Fruit fly (Drosophila melanogaster): ENCODE data around the gene CG6761.
A peak's percentile ranks its signal among the peaks of the same experiment; 100 is the strongest.

CG6761 gene

DNA sequence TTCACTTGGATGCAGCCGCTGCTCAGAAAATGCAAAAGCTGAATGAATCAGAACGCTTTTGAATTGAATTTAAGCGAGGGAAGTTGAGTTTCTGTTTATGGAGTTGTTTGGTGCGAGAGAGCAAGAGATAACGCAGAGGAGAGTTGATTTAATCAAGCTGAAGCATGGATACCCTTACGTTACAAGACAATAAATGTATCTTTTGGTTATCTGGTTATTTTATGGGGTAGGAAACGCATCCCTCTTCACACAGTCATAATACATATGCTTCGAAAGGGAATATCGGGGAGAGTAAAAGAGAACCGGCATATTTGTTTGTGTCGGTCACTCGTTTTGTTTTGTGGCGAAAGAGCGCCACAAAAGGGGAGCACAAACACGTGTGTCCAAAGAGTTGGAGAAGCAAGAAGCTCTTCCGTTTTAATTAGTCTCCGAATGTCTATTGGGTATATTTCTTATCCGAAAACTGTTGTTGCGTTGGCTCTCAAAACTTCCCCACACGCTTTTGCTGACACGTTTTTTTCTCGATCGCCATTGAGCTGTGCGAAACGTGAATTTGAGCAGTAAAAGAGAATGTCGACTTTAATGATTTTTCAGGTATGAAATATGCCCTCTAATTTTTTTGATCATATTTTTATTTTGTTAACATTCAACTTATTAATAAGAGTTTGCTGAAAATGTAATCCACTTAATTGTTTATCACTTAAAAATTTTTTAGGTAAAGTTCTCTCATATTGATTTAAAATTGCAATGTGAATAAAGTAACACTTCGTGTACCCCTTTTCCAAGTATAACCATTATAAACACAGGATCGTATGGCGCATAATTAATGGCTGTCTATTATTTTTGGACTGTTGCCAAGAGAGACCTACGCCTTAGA is 6.5 kb downstream of the CG6761 start, which contains the start of gene Prps (continued):
- TF ChIP-seq CG13894 (tag; optimal IDR thresholded peaks at IDR 0.05) (peak; percentile 85), croc (GFP tag; conservative IDR thresholded peaks at IDR 0.05) (peak; percentile 19; the same call in 1 of the 3 replicates), pzg (GFP tag; optimal IDR thresholded peaks at IDR 0.05) (peak; percentile 2), CG17612 (GFP tag; IDR thresholded peaks at IDR 0.05) (no peak), CG7271 (tag; optimal IDR thresholded peaks at IDR 0.05) (no peak), ab (GFP tag; optimal IDR thresholded peaks at IDR 0.05) (no peak), NFAT (GFP tag; IDR thresholded peaks at IDR 0.05) (peak; percentile 88), gce (GFP tag; IDR thresholded peaks at IDR 0.05) (peak; percentile 71; the same call in 1 of the 3 replicates), CG18476 (GFP tag; optimal IDR thresholded peaks at IDR 0.05) (peak; percentile 2), CG12299 (tag; optimal IDR thresholded peaks at IDR 0.05) (peak; percentile 75), CG42726 (GFP tag; IDR thresholded peaks at IDR 0.05; ENCODE audit: partially characterized antibody) (no peak; the same call in 1 of the 2 replicates), Hey (tag; optimal IDR thresholded peaks at IDR 0.05) (peak; percentile 59), al (GFP tag; IDR thresholded peaks at IDR 0.05) (peak; percentile 64; the same call in 1 of the 2 replicates), CG12744 (GFP tag; optimal IDR thresholded peaks at IDR 0.05) (peak; percentile 50), CG10462 (GFP tag; optimal IDR thresholded peaks at IDR 0.05) (no peak), dysf (GFP tag; IDR thresholded peaks at IDR 0.05) (peak; percentile 83), CG6813 (GFP tag; optimal IDR thresholded peaks at IDR 0.05) (peak; percentile 69), trem (tag; optimal IDR thresholded peaks at IDR 0.05) (peak; percentile 51), nau (GFP tag; optimal IDR thresholded peaks at IDR 0.05) (peak; percentile 73), CG10209 (GFP tag; optimal IDR thresholded peaks at IDR 0.05) (peak; percentile 8), hkb (optimal IDR thresholded peaks at IDR 0.05) (no peak), hkb (GFP tag; IDR thresholded peaks at IDR 0.05) (peak; percentile 85), toy (GFP tag; IDR thresholded peaks at IDR 0.05) (peak; percentile 66), dm (GFP tag; optimal IDR thresholded peaks at IDR 0.05) (peak; percentile 38), Bdp1 (GFP tag; optimal IDR thresholded peaks at IDR 0.05) (peak; percentile 6), CG15269 (tag; optimal IDR thresholded peaks at IDR 0.05) (peak; percentile 77), CG6854 (GFP tag; optimal IDR thresholded peaks at IDR 0.05) (peak; percentile 84), BtbVII (GFP tag; optimal IDR thresholded peaks at IDR 0.05) (peak; percentile 77), CG5245 (GFP tag; optimal IDR thresholded peaks at IDR 0.05) (peak; percentile 56), danr (GFP tag; IDR thresholded peaks at IDR 0.05) (no peak), Camta (GFP tag; optimal IDR thresholded peaks at IDR 0.05) (peak; percentile 65), CG31224 (GFP tag; IDR thresholded peaks at IDR 0.05) (peak; percentile 72), Drgx (GFP tag; IDR thresholded peaks at IDR 0.05) (peak; percentile 78), sens (GFP tag) (peak; percentile 96), CG3065 (GFP tag; optimal IDR thresholded peaks at IDR 0.05) (peak; percentile 3), CG8281 (tag; optimal IDR thresholded peaks at IDR 0.05) (peak; percentile 14), CG6272 (GFP tag; IDR thresholded peaks at IDR 0.05) (peak; percentile 46; the same call in 1 of the 2 replicates), CkIIα-i1 (GFP tag; IDR thresholded peaks at IDR 0.05) (no peak), exex (tag; optimal IDR thresholded peaks at IDR 0.05) (peak; percentile 60), dimm (GFP tag; IDR thresholded peaks at IDR 0.05) (peak; percentile 36; the same call in 1 of the 2 replicates), ase (GFP tag; IDR thresholded peaks at IDR 0.05) (peak; percentile 70; the same call in 2 of the 3 replicates), Dad (GFP tag; optimal IDR thresholded peaks at IDR 0.05) (peak; percentile 46), CG31365 (tag; optimal IDR thresholded peaks at IDR 0.05) (peak; percentile 81), en (GFP tag; optimal IDR thresholded peaks at IDR 0.05) (peak; percentile 77), CG6689 (GFP tag; IDR thresholded peaks at IDR 0.05) (peak; percentile 37; the same call in 1 of the 2 replicates), Dref (GFP tag; IDR thresholded peaks at IDR 0.05) (peak; percentile 24; the same call in 1 of the 2 replicates), otp (GFP tag; IDR thresholded peaks at IDR 0.05) (peak; percentile 72; the same call in 2 of the 3 replicates), Bteb2 (GFP tag; optimal IDR thresholded peaks at IDR 0.05) (peak; percentile 63), bcd (GFP tag; optimal IDR thresholded peaks at IDR 0.05) (peak; percentile 68)
